Fruit fly (Drosophila melanogaster) whole organism, pupa: ENCODE measurements around the gene CG13476.

Experiments used
- CG10348 ChIP-seq: fragments of 200-800 bp; sonication (Bioruptor generic); IDR thresholded peaks from 2 replicates; pipeline ENCODE4 v1.3.6; 2022; ENCODE audit warnings: missing biosample characterization, missing genetic modification characterization
- CG17806 ChIP-seq: fragments of 200-800 bp; sonication (Bioruptor generic); optimal IDR thresholded peaks from 2 replicates; lab custom pipeline; 2018; ENCODE audit warnings: missing biosample characterization, mild to moderate bottlenecking, missing genetic modification characterization, moderate library complexity
- CG34367 ChIP-seq: fragments of 200-800 bp; sonication (Bioruptor generic); optimal IDR thresholded peaks from 2 replicates; lab custom pipeline; 2018; ENCODE audit warnings: missing biosample characterization, mild to moderate bottlenecking, missing genetic modification characterization
- CG4496 ChIP-seq: fragments of 200-800 bp; sonication (Bioruptor generic); IDR thresholded peaks from 3 replicates; pipeline ENCODE4 v1.3.6; 2022; ENCODE audit warnings: missing biosample characterization, missing genetic modification characterization
- Ets98B ChIP-seq: fragments of 200-800 bp; sonication (Bioruptor generic); IDR thresholded peaks from 2 replicates; pipeline ENCODE4 v1.3.6; 2022; ENCODE audit warnings: missing biosample characterization, missing genetic modification characterization
- Pif1A ChIP-seq: fragments of 200-800 bp; sonication (Bioruptor generic); optimal IDR thresholded peaks from 3 replicates; lab custom pipeline; 2016; ENCODE audit warnings: missing biosample characterization, missing genetic modification characterization
- fd96Ca ChIP-seq: fragments of 200-800 bp; sonication (Bioruptor generic); IDR thresholded peaks from 3 replicates; pipeline ENCODE4 v1.3.6; 2022; ENCODE audit warnings: missing biosample characterization, missing genetic modification characterization

- no peak for TF ChIP-seq fd96Ca (GFP tag; lab: Robert Waterston, UW)
- TF ChIP-seq Ets98B: no peak
- no peak for TF ChIP-seq CG10348 (GFP tag; lab: Robert Waterston, UW)
- no peak for TF ChIP-seq Pif1A (GFP tag; lab: Kevin White, UChicago)
- TF ChIP-seq CG4496 (GFP tag; lab: Robert Waterston, UW): no peak
- TF ChIP-seq CG34367: no peak
- no peak for TF ChIP-seq CG17806 (tag; lab: Kevin White, UChicago)
These were observed 36.6 kb upstream of the CG13476 start for dm6 chr3L:14668638-14669037.
